Fruit fly (Drosophila melanogaster): Measurements from ENCODE around the gene GC.

GC gene

dm6 chr3L:1629064-1629777 is at the start of gene GC:
TSS of gene GC (minus strand) at chr3L:1629301.
- TF ChIP-seq CG8478 (optimal IDR thresholded peaks at IDR 0.05), result no peak
- no peak for TF ChIP-seq CTCF (optimal IDR thresholded peaks at IDR 0.05)

DNA sequence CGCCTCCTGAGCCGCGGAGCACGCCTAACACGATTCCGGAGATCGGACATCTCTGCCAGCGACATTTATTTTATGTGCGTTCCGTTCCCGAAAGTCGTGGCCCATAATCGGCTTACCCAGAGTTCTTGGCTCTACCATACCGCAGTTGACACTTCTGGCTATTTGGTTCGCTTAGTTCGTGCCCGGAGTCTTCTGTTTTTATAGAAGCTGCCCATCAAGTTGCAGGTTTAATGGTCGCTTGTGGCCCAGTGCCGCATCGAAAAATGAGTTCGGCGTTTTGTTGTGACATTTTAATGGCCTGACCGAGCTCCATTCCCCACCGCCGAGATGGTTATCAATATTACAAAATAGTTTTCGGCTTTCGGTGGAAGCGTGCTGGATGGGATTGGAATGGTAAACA is 47.1 kb upstream of the GC start:
- TF ChIP-seq CTCF (optimal IDR thresholded peaks at IDR 0.05), result no peak
- TF ChIP-seq CG8478 (optimal IDR thresholded peaks at IDR 0.05), result no peak

DNA sequence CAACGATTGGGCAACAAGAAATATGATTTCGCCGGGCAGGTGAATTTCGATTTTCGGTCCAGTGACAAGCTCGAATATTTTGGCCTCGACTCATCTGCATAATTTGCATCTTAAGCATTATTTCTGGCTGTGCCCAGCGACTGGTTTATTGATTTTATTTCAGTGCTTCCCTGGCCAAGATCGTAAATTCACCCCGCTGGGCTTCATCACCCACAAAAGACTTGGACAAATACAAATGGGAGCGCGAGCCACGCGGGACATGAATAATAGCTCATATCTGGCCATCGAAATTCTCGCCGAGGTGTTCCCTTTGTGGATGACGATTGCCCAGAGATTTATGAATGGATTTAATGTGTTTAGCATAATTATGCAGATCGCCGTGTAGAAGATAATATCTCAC is 46.1 kb upstream of the GC start:
- TF ChIP-seq CTCF (optimal IDR thresholded peaks at IDR 0.05), result no peak
- TF ChIP-seq CG8478 (optimal IDR thresholded peaks at IDR 0.05), result no peak

DNA sequence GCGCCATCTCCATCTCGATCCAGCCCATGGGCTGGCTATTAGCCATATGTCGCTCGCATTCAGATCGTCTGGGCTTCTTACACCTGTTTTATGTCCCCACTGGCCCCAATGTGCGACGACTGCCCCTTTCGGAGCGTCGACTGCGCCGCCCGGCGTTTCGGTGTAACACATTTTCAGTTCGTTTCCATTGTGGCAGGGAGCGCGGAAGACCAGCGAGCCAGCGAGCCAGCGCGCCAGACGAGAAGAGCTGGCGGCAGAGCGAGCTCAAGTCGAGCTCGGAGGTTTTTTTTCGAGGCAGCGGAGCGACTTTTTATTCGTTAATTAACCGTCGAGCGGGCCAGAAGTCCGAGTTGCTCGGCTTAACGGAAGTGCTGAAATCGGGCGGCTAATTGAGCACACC is 45.3 kb upstream of the GC start, which contains the start of gene CG7991:
CG7991 (plus strand) TSS at position 329 of the 400 bp plus-strand sequence.
- no peak for TF ChIP-seq CTCF (optimal IDR thresholded peaks at IDR 0.05)
- TF ChIP-seq CG8478 (optimal IDR thresholded peaks at IDR 0.05), result no peak

dm6 chr3L:1672627-1673026 is 43.5 kb upstream of the GC start, which contains the start of gene CG13930:
TSS of gene CG13930 (minus strand) at chr3L:1672727.
- TF ChIP-seq CG8478 (optimal IDR thresholded peaks at IDR 0.05), result no peak
- no peak for TF ChIP-seq CTCF (optimal IDR thresholded peaks at IDR 0.05)

DNA sequence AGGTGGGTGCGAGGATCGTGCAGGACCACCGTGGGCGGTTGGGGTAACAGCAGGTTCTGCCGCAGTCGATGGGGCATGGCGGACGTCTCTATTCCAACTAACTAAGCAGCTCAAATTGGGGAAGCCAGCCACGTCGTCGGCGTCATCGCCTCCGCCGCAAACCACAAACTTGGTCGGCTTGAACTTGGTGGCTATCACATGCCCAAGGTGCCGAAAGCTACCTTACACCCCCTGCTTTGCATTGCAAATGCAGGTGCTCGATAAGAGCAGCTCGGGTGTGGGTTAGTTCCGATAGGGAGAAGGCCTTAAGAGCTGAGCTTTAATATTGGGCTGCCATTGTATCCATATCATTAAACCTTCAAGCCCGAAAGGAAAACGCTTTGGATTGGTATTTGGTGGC is 40.9 kb upstream of the GC start, which contains the start of gene RabX5:
RabX5 (minus strand) TSS at position 101 of the 400 bp plus-strand sequence.
- TF ChIP-seq CTCF (optimal IDR thresholded peaks at IDR 0.05) (no peak), CG8478 (optimal IDR thresholded peaks at IDR 0.05) (no peak)

DNA sequence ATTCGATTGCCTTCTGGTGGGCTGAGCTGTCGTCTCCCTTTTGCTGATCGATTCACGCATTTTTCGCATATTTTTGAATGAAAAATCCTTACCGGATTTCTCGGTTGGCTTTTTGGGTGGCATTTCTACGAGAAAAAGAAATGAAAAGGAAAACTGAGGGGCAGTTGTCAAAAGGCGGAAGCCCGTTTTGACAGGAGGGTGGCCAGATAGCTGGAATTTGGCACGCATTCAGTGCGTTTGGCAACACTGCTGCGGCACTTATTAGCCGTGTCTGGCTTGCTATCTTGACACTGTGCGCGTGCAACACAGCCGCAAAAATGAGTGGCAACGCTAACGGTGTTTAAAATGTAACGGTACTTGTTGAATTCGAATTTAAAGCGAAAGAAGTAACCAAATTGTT is 39.4 kb upstream of the GC start, which contains the start of gene RpL23A:
RpL23A (minus strand) TSS at position 151 of the 400 bp plus-strand sequence.
- TF ChIP-seq CTCF (optimal IDR thresholded peaks at IDR 0.05) (peak; percentile 72 to 74), CG8478 (optimal IDR thresholded peaks at IDR 0.05) (no peak)

DNA sequence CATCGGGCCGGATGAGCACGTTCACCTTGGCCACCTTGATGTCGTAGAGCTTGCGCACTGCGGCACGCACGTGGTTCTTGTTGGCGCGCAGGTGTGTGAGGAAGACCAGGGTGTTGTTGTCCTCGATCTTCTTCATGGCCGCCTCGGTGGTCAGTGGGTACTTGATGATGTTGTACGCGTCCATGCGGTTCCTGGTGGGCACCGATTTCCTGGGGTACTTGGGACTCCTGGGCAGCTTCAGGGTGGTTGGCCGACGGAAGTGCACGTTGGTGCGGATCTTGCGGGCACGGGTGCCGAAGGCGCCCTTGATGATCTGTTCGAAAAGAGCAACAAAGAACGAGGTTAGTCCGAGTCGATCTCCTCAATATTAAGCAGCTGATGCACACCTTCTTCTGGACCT is 38.3 kb upstream of the GC start:
- no peak for TF ChIP-seq CG8478 (optimal IDR thresholded peaks at IDR 0.05)

- TF ChIP-seq CTCF (optimal IDR thresholded peaks at IDR 0.05) (no peak), CG8478 (optimal IDR thresholded peaks at IDR 0.05) (no peak)
Observed at dm6 chr3L:1665544-1665943, 36.4 kb upstream of the GC start.

- TF ChIP-seq CTCF (optimal IDR thresholded peaks at IDR 0.05) (no peak), CG8478 (optimal IDR thresholded peaks at IDR 0.05) (no peak)
Observed at dm6 chr3L:1664876-1665275, 35.8 kb upstream of the GC start, which contains the start of the genes Srrm234 and CG7974. TSS of gene Srrm234 (minus strand) at chr3L:1665064. TSS of gene CG7974 (plus strand) at chr3L:1665138.

dm6 chr3L:1664205-1664604 is 35.1 kb upstream of the GC start:
- TF ChIP-seq CTCF (optimal IDR thresholded peaks at IDR 0.05) (no peak), CG8478 (optimal IDR thresholded peaks at IDR 0.05) (no peak)

- TF ChIP-seq CG8478 (optimal IDR thresholded peaks at IDR 0.05) (no peak), CTCF (optimal IDR thresholded peaks at IDR 0.05) (no peak)
Observed at dm6 chr3L:1663531-1663930, 34.4 kb upstream of the GC start.

dm6 chr3L:1661738-1662370 is 32.8 kb upstream of the GC start:
- TF ChIP-seq CG8478 (optimal IDR thresholded peaks at IDR 0.05) (no peak), CTCF (optimal IDR thresholded peaks at IDR 0.05) (no peak)

DNA sequence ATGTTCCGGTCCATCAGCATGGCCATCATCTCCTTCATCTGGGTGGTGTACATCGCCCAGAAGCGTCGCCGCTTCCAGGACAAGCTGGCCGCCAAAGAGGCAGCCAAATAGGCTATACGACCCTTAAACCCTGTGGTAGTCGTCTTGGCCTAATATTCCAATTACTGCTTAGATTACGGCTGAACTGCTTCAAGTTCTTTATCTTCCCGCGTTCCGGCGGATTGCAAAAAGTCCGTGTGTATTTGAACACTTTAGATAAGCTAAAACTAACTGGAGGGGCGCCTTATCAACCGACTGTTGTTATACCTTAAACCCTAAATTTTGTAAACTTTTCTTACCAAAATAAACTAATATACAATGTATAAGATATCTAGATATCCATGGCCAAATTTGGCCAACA is 24.7 kb upstream of the GC start:
- no peak for TF ChIP-seq CG8478 (optimal IDR thresholded peaks at IDR 0.05)
- no peak for TF ChIP-seq CTCF (optimal IDR thresholded peaks at IDR 0.05)

- TF ChIP-seq CG8478 (optimal IDR thresholded peaks at IDR 0.05), result no peak
- peak in 1 of 2 experiments; percentile 22 for TF ChIP-seq CTCF (optimal IDR thresholded peaks at IDR 0.05)
Observed at dm6 chr3L:1652700-1653200, 23.6 kb upstream of the GC start, which contains the start of the genes CG7970 and Vta1. TSS of gene CG7970 (plus strand) at chr3L:1652750. TSS of gene Vta1 (minus strand) at chr3L:1652900.

- TF ChIP-seq CTCF (optimal IDR thresholded peaks at IDR 0.05) (no peak), CG8478 (optimal IDR thresholded peaks at IDR 0.05) (no peak)
Observed at dm6 chr3L:1649363-1649762, 20.3 kb upstream of the GC start.
